Worm (Caenorhabditis elegans): ENCODE data around the gene sri-46.

DNA sequence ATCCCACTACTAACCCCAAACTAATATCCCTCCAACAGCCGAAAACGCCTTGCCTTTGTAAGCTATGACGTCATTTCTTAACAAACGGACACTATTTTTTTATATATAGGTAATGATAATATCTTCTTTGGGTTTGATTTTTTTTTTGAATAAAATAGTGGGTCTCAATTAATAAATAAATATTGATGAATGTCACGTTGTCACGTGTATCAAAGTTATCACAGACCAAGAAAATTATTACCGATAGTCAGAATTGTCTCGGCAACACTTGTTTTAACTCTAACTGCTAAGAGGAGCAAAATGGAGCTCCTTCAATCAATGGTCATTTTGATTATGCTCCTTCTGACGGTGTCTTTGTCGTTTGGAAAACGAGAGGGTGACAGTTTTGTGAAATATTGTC lies 36.9 kb downstream of the sri-46 start, which contains the start of gene T04B8.1:
- TF ChIP-seq fkh-10 (GFP tag; optimal IDR thresholded peaks at IDR 0.05) (no peak), lin-11 (tag; optimal IDR thresholded peaks at IDR 0.05) (no peak), pag-3 (tag; optimal IDR thresholded peaks at IDR 0.05; ENCODE audit: borderline replicate concordance) (no peak), ceh-34 (tag; optimal IDR thresholded peaks at IDR 0.05) (no peak), pha-4 (tag; optimal IDR thresholded peaks at IDR 0.05) (no peak)

Data from whole organism, late embryonic.